Fruit fly (Drosophila melanogaster) whole organism, embryonic: ENCODE results near the gene CG8329.

Experiments used
- B-H2 ChIP-seq: fragments of 200-800 bp; sonication (Bioruptor generic); optimal IDR thresholded peaks from 2 replicates; lab custom pipeline; 2018; ENCODE audit warnings: missing biosample characterization, mild to moderate bottlenecking, missing genetic modification characterization
- CG1024 ChIP-seq: fragments of 200-800 bp; sonication (Bioruptor generic); IDR thresholded peaks from 2 replicates; pipeline ENCODE4 v1.3.6; 2022; ENCODE audit warnings: missing biosample characterization, missing genetic modification characterization
- CG10959 ChIP-seq: fragments of 200-800 bp; sonication (Bioruptor generic); IDR thresholded peaks from 2 replicates; pipeline ENCODE4 v1.3.6; 2022; ENCODE audit warnings: missing biosample characterization, missing genetic modification characterization
- CG11247 ChIP-seq: fragments of 200-800 bp; sonication (Bioruptor generic); IDR thresholded peaks from 2 replicates; pipeline ENCODE4 v1.3.6; 2022; ENCODE audit warnings: missing biosample characterization, missing genetic modification characterization
- CG12071 ChIP-seq: fragments of 200-800 bp; sonication (Bioruptor generic); optimal IDR thresholded peaks from 3 replicates; lab custom pipeline; 2018; ENCODE audit warnings: missing biosample characterization, mild to moderate bottlenecking, missing genetic modification characterization
- CG12236 ChIP-seq: fragments of 200-800 bp; sonication (Bioruptor generic); optimal IDR thresholded peaks from 2 replicates; lab custom pipeline; 2016; ENCODE audit warnings: missing biosample characterization, missing genetic modification characterization
- CG14441 ChIP-seq: fragments of 200-800 bp; sonication (Bioruptor generic); IDR thresholded peaks from 2 replicates; pipeline ENCODE4 v1.3.6; 2022; ENCODE audit warnings: missing biosample characterization, missing genetic modification characterization
- CG14710 ChIP-seq: fragments of 200-800 bp; sonication (Bioruptor generic); optimal IDR thresholded peaks from 3 replicates; lab custom pipeline; 2019; ENCODE audit warnings: missing biosample characterization, mild to moderate bottlenecking, missing genetic modification characterization, moderate library complexity
- CG1647 ChIP-seq: fragments of 200-800 bp; sonication (Bioruptor generic); optimal IDR thresholded peaks from 3 replicates; lab custom pipeline; 2016; ENCODE audit warnings: missing biosample characterization, missing genetic modification characterization
- CG17912 ChIP-seq: fragments of 200-800 bp; sonication (Bioruptor generic); optimal IDR thresholded peaks from 2 replicates; lab custom pipeline; 2018; ENCODE audit warnings: missing biosample characterization, mild to moderate bottlenecking, missing genetic modification characterization
- CG1792 ChIP-seq: fragments of 200-800 bp; sonication (Bioruptor generic); optimal IDR thresholded peaks from 2 replicates; lab custom pipeline; 2016; ENCODE audit warnings: missing biosample characterization, missing genetic modification characterization
- CG32767 ChIP-seq: fragments of 200-800 bp; sonication (Bioruptor generic); IDR thresholded peaks from 2 replicates; pipeline ENCODE4 v1.3.6; 2022; ENCODE audit warnings: missing biosample characterization, missing genetic modification characterization
- CG32772 ChIP-seq: fragments of 200-800 bp; sonication (Bioruptor generic); IDR thresholded peaks from 2 replicates; pipeline ENCODE4 v1.3.6; 2022; ENCODE audit warnings: missing biosample characterization, missing genetic modification characterization
- CG7987 ChIP-seq: fragments of 200-800 bp; sonication (Bioruptor generic); optimal IDR thresholded peaks from 2 replicates; lab custom pipeline; 2018; ENCODE audit warnings: missing biosample characterization, mild to moderate bottlenecking, missing genetic modification characterization, moderate library complexity
- CG8290 ChIP-seq, 3 experiments: fragments of 200-800 bp; sonication (Bioruptor generic); optimal IDR thresholded peaks; 2 replicates each; lab custom pipeline; 2016 to 2019; ENCODE audit warnings: missing biosample characterization in 3 of 3, missing genetic modification characterization in 3 of 3, mild to moderate bottlenecking in 2 of 3, moderate library complexity in 1 of 3
- Dbx ChIP-seq: fragments of 200-800 bp; sonication (Bioruptor generic); IDR thresholded peaks from 3 replicates; pipeline ENCODE4 v1.3.6; 2022; ENCODE audit warnings: missing biosample characterization, missing genetic modification characterization
- Dip2 ChIP-seq: fragments of 200-800 bp; sonication (Bioruptor generic); IDR thresholded peaks from 2 replicates; pipeline ENCODE4 v1.3.6; 2022; ENCODE audit warnings: missing biosample characterization, missing genetic modification characterization
- Elba2 ChIP-seq: fragments of 200-800 bp; sonication (Bioruptor generic); optimal IDR thresholded peaks from 3 replicates; lab custom pipeline; 2016; ENCODE audit warnings: missing biosample characterization, missing genetic modification characterization
- Ets65A ChIP-seq: fragments of 200-800 bp; sonication (Bioruptor generic); peaks from one replicate; lab custom pipeline; 2016; ENCODE audit warnings: missing biosample characterization, missing genetic modification characterization
- Gsc ChIP-seq: fragments of 200-800 bp; sonication (Bioruptor generic); IDR thresholded peaks from 2 replicates; pipeline ENCODE4 v1.3.6; 2022; ENCODE audit warnings: missing biosample characterization, missing genetic modification characterization
- Hsf ChIP-seq: fragments of 200-800 bp; sonication (Bioruptor generic); optimal IDR thresholded peaks from 3 replicates; lab custom pipeline; 2016; ENCODE audit warnings: missing biosample characterization, missing genetic modification characterization
- Max ChIP-seq: fragments of 200-800 bp; sonication (Bioruptor generic); optimal IDR thresholded peaks from 2 replicates; lab custom pipeline; 2016; ENCODE audit warnings: missing biosample characterization, mild to moderate bottlenecking, missing genetic modification characterization
- Myb ChIP-seq: fragments of 200-800 bp; sonication (Bioruptor generic); optimal IDR thresholded peaks from 2 replicates; lab custom pipeline; 2016; ENCODE audit warnings: missing biosample characterization, missing genetic modification characterization
- Nf-YB ChIP-seq: fragments of 200-800 bp; sonication (Bioruptor generic); optimal IDR thresholded peaks from 3 replicates; lab custom pipeline; 2019; ENCODE audit warnings: missing biosample characterization, mild to moderate bottlenecking, missing genetic modification characterization, moderate library complexity
- PHDP ChIP-seq: fragments of 200-800 bp; sonication (Bioruptor generic); optimal IDR thresholded peaks from 3 replicates; lab custom pipeline; 2018; ENCODE audit warnings: missing biosample characterization, mild to moderate bottlenecking, missing genetic modification characterization, moderate library complexity
- ab ChIP-seq: fragments of 200-800 bp; sonication (Bioruptor generic); optimal IDR thresholded peaks from 2 replicates; lab custom pipeline; 2016; ENCODE audit warnings: missing biosample characterization, missing genetic modification characterization
- ato ChIP-seq: fragments of 200-800 bp; sonication (Bioruptor generic); IDR thresholded peaks from 2 replicates; pipeline ENCODE4 v1.3.6; 2022; ENCODE audit warnings: missing biosample characterization, missing genetic modification characterization; ENCODE audit not compliant: partially characterized antibody
- cato ChIP-seq: fragments of 200-800 bp; sonication (Bioruptor generic); optimal IDR thresholded peaks from 2 replicates; lab custom pipeline; 2016; ENCODE audit warnings: missing biosample characterization, missing genetic modification characterization, borderline replicate concordance
- dan ChIP-seq: fragments of 200-800 bp; sonication (Bioruptor generic); IDR thresholded peaks from 2 replicates; pipeline ENCODE4 v1.3.6; 2022; ENCODE audit warnings: missing biosample characterization, missing genetic modification characterization
- fd102C ChIP-seq: fragments of 200-800 bp; sonication (Bioruptor generic); optimal IDR thresholded peaks from 2 replicates; lab custom pipeline; 2018; ENCODE audit warnings: missing biosample characterization, mild to moderate bottlenecking, missing genetic modification characterization, moderate library complexity
- h ChIP-seq: fragments of >200 bp; optimal IDR thresholded peaks from 2 replicates; lab custom pipeline; 2017
- ham ChIP-seq: fragments of 200-800 bp; sonication (Bioruptor generic); IDR thresholded peaks from 2 replicates; pipeline ENCODE4 v1.3.6; 2022; ENCODE audit warnings: missing biosample characterization, missing genetic modification characterization
- jing ChIP-seq: fragments of 200-800 bp; sonication (Bioruptor generic); optimal IDR thresholded peaks from 2 replicates; lab custom pipeline; 2018; ENCODE audit warnings: missing biosample characterization, mild to moderate bottlenecking, missing genetic modification characterization
- lov ChIP-seq, 2 experiments: fragments of 200-800 bp in 1 of 2; fragments of >200 bp in 1 of 2; sonication (Bioruptor generic) in 1 of 2; IDR thresholded peaks in 1 of 2; optimal IDR thresholded peaks in 1 of 2; 2 replicates in 1 of 2; 3 replicates in 1 of 2; pipeline versions ENCODE4 v1.3.6 to Lab custom; 2017 to 2022; ENCODE audit warnings: missing biosample characterization in 1 of 2, missing genetic modification characterization in 1 of 2
- pan ChIP-seq, 4 experiments: fragments of >200 bp in 3 of 4; fragments of 200-800 bp in 1 of 4; sonication (Bioruptor generic) in 1 of 4; optimal IDR thresholded peaks in 3 of 4; IDR thresholded peaks in 1 of 4; 2 replicates each; pipeline versions ENCODE4 v1.3.6 to Lab custom; 2017 to 2022; ENCODE audit warnings: missing biosample characterization in 2 of 4, missing genetic modification characterization in 2 of 4, mixed read lengths in 1 of 4
- run ChIP-seq: fragments of 200-800 bp; sonication (Bioruptor generic); optimal IDR thresholded peaks from 3 replicates; lab custom pipeline; 2018; ENCODE audit warnings: missing biosample characterization, mild to moderate bottlenecking, missing genetic modification characterization
- sc ChIP-seq, 3 experiments: fragments of >200 bp in 2 of 3; fragments of 200-800 bp in 1 of 3; sonication (Bioruptor generic) in 1 of 3; optimal IDR thresholded peaks; 2 replicates in 2 of 3; 3 replicates in 1 of 3; lab custom pipeline; 2017; ENCODE audit warnings: mild to moderate bottlenecking in 1 of 3, missing biosample characterization in 1 of 3, missing genetic modification characterization in 1 of 3, missing genetic modification reagents in 1 of 3
- sima ChIP-seq: fragments of 200-800 bp; sonication (Bioruptor generic); optimal IDR thresholded peaks from 2 replicates; lab custom pipeline; 2016; ENCODE audit warnings: missing biosample characterization, missing genetic modification characterization
- sisA ChIP-seq: fragments of 200-800 bp; sonication (Bioruptor generic); IDR thresholded peaks from 2 replicates; pipeline ENCODE4 v1.3.6; 2022; ENCODE audit warnings: missing biosample characterization, missing genetic modification characterization
- stwl ChIP-seq: fragments of 200-800 bp; sonication (Bioruptor generic); optimal IDR thresholded peaks from 3 replicates; lab custom pipeline; 2018; ENCODE audit warnings: missing biosample characterization, mild to moderate bottlenecking, missing genetic modification characterization, moderate library complexity
- ttk ChIP-seq: fragments of 200-800 bp; sonication (Bioruptor generic); IDR thresholded peaks from 2 replicates; pipeline ENCODE4 v2.1.2; 2022; ENCODE audit warnings: missing biosample characterization, missing genetic modification characterization

Gene CG8329

dm6 chr3L:9637812-9638211 is at the start of gene CG8329:
Gene CG8329 (plus strand): TSS chr3L:9638112.
- no peak for TF ChIP-seq ato (GFP tag; lab: Robert Waterston, UW)
- TF ChIP-seq CG7987 (GFP tag; lab: Kevin White, UChicago), result no peak
- TF ChIP-seq stwl, result no peak

DNA sequence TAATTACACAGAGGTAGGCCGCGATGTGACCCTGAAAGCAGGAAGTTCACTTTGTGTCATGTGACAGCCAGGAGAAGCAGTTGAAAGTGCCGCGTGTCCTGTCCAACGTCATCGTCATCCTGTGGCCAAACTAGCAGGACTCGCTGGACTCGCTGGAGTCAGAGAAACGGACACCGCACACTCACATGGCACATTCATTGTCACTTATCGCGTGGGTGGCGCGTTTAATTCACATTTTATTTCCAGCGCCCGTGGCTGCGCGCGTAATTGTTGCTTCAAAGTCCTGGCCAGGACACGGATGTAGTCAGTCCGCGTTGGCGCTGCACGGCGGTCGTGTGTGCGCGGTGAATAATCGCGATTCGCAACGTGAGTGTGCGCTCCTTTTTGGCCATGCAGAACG is 40.4 kb upstream of the CG8329 start, which contains the start of gene Tmc:
Gene Tmc, plus strand, starts transcription at position 301 of the 400 bp plus-strand sequence.
- no peak for TF ChIP-seq CG32772 (GFP tag; lab: Robert Waterston, UW)

DNA sequence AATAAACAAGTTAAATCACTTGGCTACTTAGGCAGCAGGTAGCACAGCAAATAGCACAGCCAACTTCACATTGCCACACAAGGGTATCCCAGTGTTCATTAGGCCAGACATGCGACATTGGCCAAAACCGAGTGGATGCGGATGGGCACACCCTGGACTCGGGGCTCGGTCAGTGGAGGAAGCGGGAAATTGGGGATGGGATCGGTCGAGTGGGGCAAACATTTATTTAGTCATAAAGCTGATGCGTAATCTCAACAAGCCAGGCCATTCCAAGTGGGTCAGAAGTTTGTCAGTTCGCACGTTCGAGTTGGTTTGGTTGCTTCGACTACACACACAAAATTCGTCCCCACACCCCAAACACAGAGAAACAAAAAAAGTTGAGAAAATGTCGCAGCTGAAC is 39.2 kb upstream of the CG8329 start, which contains the start of gene CG3222:
Gene CG3222, plus strand, starts transcription at position 301 of the 400 bp plus-strand sequence.
- TF ChIP-seq ab (GFP tag; lab: Kevin White, UChicago), result no peak
- TF ChIP-seq CG12071 (GFP tag; lab: Kevin White, UChicago), result no peak
- no peak for TF ChIP-seq Ets65A (GFP tag; lab: Kevin White, UChicago)
- TF ChIP-seq, all 482 proteins: peak for 0

dm6 chr3L:9601225-9601624 is 36.7 kb upstream of the CG8329 start, which contains the start of the genes CG3088 and CG3306:
Gene CG3088 (minus strand): TSS chr3L:9601325.
Gene CG3306 (plus strand): TSS chr3L:9601523.
- no peak for TF ChIP-seq run (tag; lab: Kevin White, UChicago)
- TF ChIP-seq CG11247 (GFP tag; lab: Robert Waterston, UW), result no peak
- TF ChIP-seq sisA (GFP tag; lab: Robert Waterston, UW), result no peak
- TF ChIP-seq jing, result no peak
- no peak for TF ChIP-seq CG10959 (GFP tag; lab: Robert Waterston, UW)
- no peak for TF ChIP-seq PHDP (tag; lab: Kevin White, UChicago)
- TF ChIP-seq ham (GFP tag; lab: Robert Waterston, UW), result no peak
- TF ChIP-seq, all 482 proteins: peak for 0

DNA sequence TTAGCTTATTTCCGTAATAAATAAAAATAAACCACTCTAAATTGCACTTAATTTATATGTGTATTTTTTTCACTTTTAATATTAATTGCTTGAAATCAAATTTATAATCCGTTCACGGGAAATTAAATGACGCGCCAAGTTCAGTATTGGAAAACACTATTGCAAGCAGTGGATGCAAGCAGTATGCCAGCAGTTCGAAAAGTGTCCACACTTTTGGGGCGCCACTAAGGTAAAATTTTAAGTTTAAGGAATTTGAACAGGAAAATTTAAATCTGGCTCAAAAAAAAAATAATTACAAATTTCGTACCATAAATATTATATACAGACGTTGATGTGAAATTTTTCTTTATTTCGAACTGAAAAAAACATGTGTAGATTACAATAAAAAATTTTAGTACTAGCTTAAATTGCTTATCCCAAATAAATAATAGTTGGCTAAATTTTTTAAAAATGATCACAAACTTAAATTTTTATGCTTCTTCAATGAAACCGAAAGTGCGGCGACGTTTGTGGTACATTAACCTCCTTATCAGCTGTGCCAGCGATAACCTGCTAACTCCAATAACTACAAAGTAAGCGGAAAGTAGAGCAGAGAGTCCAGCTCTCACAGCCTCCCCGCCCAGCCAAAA is 23.8 kb upstream of the CG8329 start:
- TF ChIP-seq fd102C (GFP tag; lab: Kevin White, UChicago) (no peak), sc (optimal IDR thresholded peaks at IDR 0.05; lab: Kevin White, UChicago) (no peak), sc (GFP tag; optimal IDR thresholded peaks at IDR 0.05; lab: Kevin White, UChicago) (no peak), CG12236 (no peak), B-H2 (GFP tag; lab: Kevin White, UChicago) (no peak), CG14710 (tag; lab: Kevin White, UChicago) (peak; percentile 47), dan (no peak), CG1647 (GFP tag; lab: Kevin White, UChicago) (peak; percentile 62), CG8290 (GFP tag; optimal IDR thresholded peaks at IDR 0.05; lab: Kevin White, UChicago) (no peak), CG8290 (tag; optimal IDR thresholded peaks at IDR 0.05; lab: Kevin White, UChicago) (no peak), Nf-YB (GFP tag; lab: Kevin White, UChicago) (no peak), Max (GFP tag; lab: Kevin White, UChicago) (peak; percentile 16), pan (optimal IDR thresholded peaks at IDR 0.05; lab: Kevin White, UChicago) (no peak), pan (GFP tag; optimal IDR thresholded peaks at IDR 0.05 in 1 of 2, IDR thresholded peaks at IDR 0.05 in 1 of 2) (no peak), Gsc (GFP tag; lab: Robert Waterston, UW) (no peak), sima (no peak), CG14441 (GFP tag; lab: Robert Waterston, UW) (no peak), Dip2 (GFP tag; lab: Robert Waterston, UW) (no peak), cato (GFP tag; lab: Kevin White, UChicago) (no peak), Dbx (GFP tag; lab: Robert Waterston, UW) (peak; percentile 69; the same call in 2 of the 3 replicates), ttk (GFP tag; lab: Robert Waterston, UW) (no peak; the same call in 1 of the 2 replicates), Elba2 (GFP tag; lab: Kevin White, UChicago) (no peak), CG1792 (GFP tag; lab: Kevin White, UChicago) (no peak), Myb (GFP tag; lab: Kevin White, UChicago) (peak; percentile 63), h (no peak), CG32767 (no peak), lov (optimal IDR thresholded peaks at IDR 0.05; lab: Kevin White, UChicago) (no peak), lov (GFP tag; IDR thresholded peaks at IDR 0.05; lab: Robert Waterston, UW) (no peak), CG17912 (GFP tag; lab: Kevin White, UChicago) (no peak), Hsf (GFP tag; lab: Kevin White, UChicago) (no peak), CG1024 (GFP tag; lab: Robert Waterston, UW) (no peak)
